Fruit fly (Drosophila melanogaster) whole organism, embryonic: Measurements from ENCODE around the gene CG17027.

Source experiments
- B-H1 ChIP-seq: fragments of 200-800 bp; sonication (Bioruptor generic); IDR thresholded peaks from 3 replicates; pipeline ENCODE4 v1.3.6; 2022; ENCODE audit warnings: missing biosample characterization, missing genetic modification characterization
- Bteb2 ChIP-seq: fragments of 200-800 bp; sonication (Bioruptor generic); optimal IDR thresholded peaks from 2 replicates; lab custom pipeline; 2016; ENCODE audit warnings: missing biosample characterization, missing genetic modification characterization
- C15 ChIP-seq: fragments of 200-800 bp; sonication (Bioruptor generic); IDR thresholded peaks from 3 replicates; pipeline ENCODE4 v1.3.6; 2022; ENCODE audit warnings: missing biosample characterization, missing genetic modification characterization
- CG10209 ChIP-seq: fragments of 200-800 bp; sonication (Bioruptor generic); optimal IDR thresholded peaks from 3 replicates; lab custom pipeline; 2017; ENCODE audit warnings: missing biosample characterization, mild to moderate bottlenecking, missing genetic modification characterization, missing genetic modification reagents
- CG13296 ChIP-seq: fragments of 200-800 bp; sonication (Bioruptor generic); optimal IDR thresholded peaks from 3 replicates; lab custom pipeline; 2018; ENCODE audit warnings: missing biosample characterization, mild to moderate bottlenecking, missing genetic modification characterization
- CG13424 ChIP-seq: fragments of 200-800 bp; sonication (Bioruptor generic); optimal IDR thresholded peaks from 2 replicates; lab custom pipeline; 2019; ENCODE audit warnings: missing biosample characterization, mild to moderate bottlenecking, missing genetic modification characterization, moderate library complexity
- CG14050 ChIP-seq: fragments of 200-800 bp; sonication (Bioruptor generic); IDR thresholded peaks from 3 replicates; pipeline ENCODE4 v1.3.6; 2022; ENCODE audit warnings: missing biosample characterization, missing genetic modification characterization
- CG14965 ChIP-seq: fragments of 200-800 bp; sonication (Bioruptor generic); optimal IDR thresholded peaks from 2 replicates; lab custom pipeline; 2016; ENCODE audit warnings: missing biosample characterization, missing genetic modification characterization, borderline replicate concordance
- CG1602 ChIP-seq: fragments of 200-800 bp; sonication (Bioruptor generic); optimal IDR thresholded peaks from 3 replicates; lab custom pipeline; 2016; ENCODE audit warnings: missing biosample characterization, missing genetic modification characterization
- CG1647 ChIP-seq: fragments of 200-800 bp; sonication (Bioruptor generic); optimal IDR thresholded peaks from 3 replicates; lab custom pipeline; 2016; ENCODE audit warnings: missing biosample characterization, missing genetic modification characterization
- CG17829 ChIP-seq: fragments of 200-800 bp; optimal IDR thresholded peaks from 2 replicates; lab custom pipeline; 2019; ENCODE audit warnings: missing biosample characterization, mild to moderate bottlenecking, missing genetic modification characterization, moderate library complexity
- CG1832 ChIP-seq: fragments of 200-800 bp; sonication (Bioruptor generic); optimal IDR thresholded peaks from 2 replicates; lab custom pipeline; 2017; ENCODE audit warnings: missing biosample characterization, mild to moderate bottlenecking, missing genetic modification characterization, inconsistent platforms
- CG18476 ChIP-seq: fragments of 200-800 bp; sonication (Bioruptor generic); optimal IDR thresholded peaks from 2 replicates; lab custom pipeline; 2016; ENCODE audit warnings: missing biosample characterization, mild to moderate bottlenecking, missing genetic modification characterization
- CG18619 ChIP-seq: fragments of 200-800 bp; sonication (Bioruptor generic); optimal IDR thresholded peaks from 3 replicates; lab custom pipeline; 2017; ENCODE audit warnings: missing biosample characterization, mild to moderate bottlenecking, missing genetic modification characterization
- CG18764 ChIP-seq: fragments of 200-800 bp; sonication (Bioruptor generic); optimal IDR thresholded peaks from 3 replicates; lab custom pipeline; 2016; ENCODE audit warnings: missing biosample characterization, missing genetic modification characterization
- CG2120 ChIP-seq: fragments of 200-800 bp; sonication (Bioruptor generic); optimal IDR thresholded peaks from 3 replicates; lab custom pipeline; 2016; ENCODE audit warnings: missing biosample characterization, missing genetic modification characterization
- CG2202 ChIP-seq: fragments of 200-800 bp; sonication (Bioruptor generic); optimal IDR thresholded peaks from 2 replicates; lab custom pipeline; 2018; ENCODE audit warnings: missing biosample characterization, mild to moderate bottlenecking, missing genetic modification characterization
- CG2875 ChIP-seq: fragments of 200-800 bp; sonication (Bioruptor generic); optimal IDR thresholded peaks from 2 replicates; lab custom pipeline; 2017; ENCODE audit warnings: missing biosample characterization, mild to moderate bottlenecking, missing genetic modification characterization, missing genetic modification reagents
- CG2889 ChIP-seq: fragments of 200-800 bp; sonication (Bioruptor generic); IDR thresholded peaks from 3 replicates; pipeline ENCODE4 v1.3.6; 2022; ENCODE audit warnings: missing biosample characterization, missing genetic modification characterization
- CG30403 ChIP-seq: fragments of 200-800 bp; sonication (Bioruptor generic); optimal IDR thresholded peaks from 3 replicates; lab custom pipeline; 2016; ENCODE audit warnings: missing biosample characterization, missing genetic modification characterization
- CG30431 ChIP-seq: fragments of 200-800 bp; sonication (Bioruptor generic); optimal IDR thresholded peaks from 2 replicates; lab custom pipeline; 2017; ENCODE audit warnings: missing biosample characterization, missing genetic modification characterization
- CG3281 ChIP-seq: fragments of 200-800 bp; sonication (Bioruptor generic); optimal IDR thresholded peaks from 3 replicates; lab custom pipeline; 2017; ENCODE audit warnings: missing biosample characterization, mild to moderate bottlenecking, missing genetic modification characterization
- CG3838 ChIP-seq: fragments of 200-800 bp; sonication (Bioruptor generic); optimal IDR thresholded peaks from 3 replicates; lab custom pipeline; 2016; ENCODE audit warnings: missing biosample characterization, missing genetic modification characterization
- CG4730 ChIP-seq: fragments of 200-800 bp; sonication (Bioruptor generic); IDR thresholded peaks from 2 replicates; pipeline ENCODE4 v1.3.6; 2022; ENCODE audit warnings: missing biosample characterization, missing genetic modification characterization
- CG8089 ChIP-seq: fragments of 200-800 bp; sonication (Bioruptor generic); optimal IDR thresholded peaks from 3 replicates; lab custom pipeline; 2016; ENCODE audit warnings: missing biosample characterization, missing genetic modification characterization
- CG9215 ChIP-seq: fragments of 200-800 bp; sonication (Bioruptor generic); IDR thresholded peaks from 2 replicates; pipeline ENCODE4 v1.3.6; 2022; ENCODE audit warnings: missing biosample characterization, missing genetic modification characterization
- Doc3 ChIP-seq: fragments of 200-800 bp; sonication (Bioruptor generic); IDR thresholded peaks from 3 replicates; pipeline ENCODE4 v1.3.6; 2022; ENCODE audit warnings: missing biosample characterization, missing genetic modification characterization; ENCODE audit not compliant: partially characterized antibody
- Eip74EF ChIP-seq, 2 experiments: fragments of 200-800 bp in 1 of 2; fragments of >200 bp in 1 of 2; sonication (Bioruptor generic) in 1 of 2; optimal IDR thresholded peaks; 2 replicates each; lab custom pipeline; 2017 to 2019; ENCODE audit warnings: missing biosample characterization in 2 of 2, missing genetic modification characterization in 2 of 2, mild to moderate bottlenecking in 1 of 2, moderate library complexity in 1 of 2
- HHEX ChIP-seq: fragments of 200-800 bp; sonication (Bioruptor generic); optimal IDR thresholded peaks from 3 replicates; lab custom pipeline; 2017; ENCODE audit warnings: missing biosample characterization, mild to moderate bottlenecking, missing genetic modification characterization, missing genetic modification reagents
- HLH4C ChIP-seq: fragments of 200-800 bp; sonication (Bioruptor generic); IDR thresholded peaks from 3 replicates; pipeline ENCODE4 v1.3.6; 2022; ENCODE audit warnings: missing biosample characterization, missing genetic modification characterization; ENCODE audit not compliant: partially characterized antibody
- Nf-YA ChIP-seq: fragments of 200-800 bp; sonication (Bioruptor generic); IDR thresholded peaks from 2 replicates; pipeline ENCODE4 v1.3.6; 2022; ENCODE audit warnings: missing biosample characterization, missing genetic modification characterization
- Ravus ChIP-seq: fragments of 200-800 bp; sonication (Bioruptor generic); IDR thresholded peaks from 2 replicates; pipeline ENCODE4 v1.3.6; 2022; ENCODE audit warnings: missing biosample characterization, missing genetic modification characterization
- Sin3A ChIP-seq: fragments of >200 bp; optimal IDR thresholded peaks from 2 replicates; lab custom pipeline; 2018
- TFAM ChIP-seq: fragments of 200-800 bp; sonication (Bioruptor generic); optimal IDR thresholded peaks from 2 replicates; lab custom pipeline; 2017; ENCODE audit warnings: missing biosample characterization, missing genetic modification characterization, inconsistent platforms
- Tbp ChIP-seq: fragments of >200 bp; optimal IDR thresholded peaks from 2 replicates; lab custom pipeline; 2018; ENCODE audit warnings: missing biosample characterization, missing genetic modification characterization
- Xbp1 ChIP-seq: fragments of 200-800 bp; sonication (Bioruptor generic); optimal IDR thresholded peaks from 3 replicates; lab custom pipeline; 2016; ENCODE audit warnings: missing biosample characterization, mild to moderate bottlenecking, missing genetic modification characterization
- bab2 ChIP-seq: fragments of 200-800 bp; sonication (Bioruptor generic); optimal IDR thresholded peaks from 2 replicates; lab custom pipeline; 2016; ENCODE audit warnings: missing biosample characterization, missing genetic modification characterization
- ems ChIP-seq: fragments of 200-800 bp; sonication (Bioruptor generic); optimal IDR thresholded peaks from 3 replicates; lab custom pipeline; 2016; ENCODE audit warnings: missing biosample characterization, missing genetic modification characterization
- exex ChIP-seq: fragments of 200-800 bp; sonication (Bioruptor generic); optimal IDR thresholded peaks from 4 replicates; lab custom pipeline; 2018; ENCODE audit warnings: missing biosample characterization, mild to moderate bottlenecking, missing genetic modification characterization, moderate library complexity
- eyg ChIP-seq: fragments of 200-800 bp; sonication (Bioruptor generic); optimal IDR thresholded peaks from 3 replicates; lab custom pipeline; 2016; ENCODE audit warnings: missing biosample characterization, missing genetic modification characterization
- fd64A ChIP-seq: fragments of 200-800 bp; sonication (Bioruptor generic); optimal IDR thresholded peaks from 3 replicates; lab custom pipeline; 2018; ENCODE audit warnings: missing biosample characterization, mild to moderate bottlenecking, missing genetic modification characterization
- fru ChIP-seq: fragments of >200 bp; optimal IDR thresholded peaks from 2 replicates; lab custom pipeline; 2017
- ftz-f1 ChIP-seq: fragments of 200-800 bp; sonication (Bioruptor generic); optimal IDR thresholded peaks from 2 replicates; lab custom pipeline; 2016; ENCODE audit warnings: missing biosample characterization, missing genetic modification characterization
- hbn ChIP-seq: fragments of 200-800 bp; sonication (Bioruptor generic); IDR thresholded peaks from 2 replicates; pipeline ENCODE4 v1.3.6; 2022; ENCODE audit warnings: missing biosample characterization, missing genetic modification characterization; ENCODE audit not compliant: partially characterized antibody
- jumu ChIP-seq: fragments of 200-800 bp; sonication (Bioruptor generic); optimal IDR thresholded peaks from 3 replicates; lab custom pipeline; 2016; ENCODE audit warnings: missing biosample characterization, missing genetic modification characterization
- lbe ChIP-seq: fragments of 200-800 bp; sonication (Bioruptor generic); optimal IDR thresholded peaks from 2 replicates; lab custom pipeline; 2016; ENCODE audit warnings: missing biosample characterization, mild to moderate bottlenecking, missing genetic modification characterization
- ro ChIP-seq: fragments of 200-800 bp; sonication (Bioruptor generic); IDR thresholded peaks from 2 replicates; pipeline ENCODE4 v1.3.6; 2022; ENCODE audit warnings: missing biosample characterization, missing genetic modification characterization
- sima ChIP-seq: fragments of 200-800 bp; sonication (Bioruptor generic); optimal IDR thresholded peaks from 2 replicates; lab custom pipeline; 2016; ENCODE audit warnings: missing biosample characterization, missing genetic modification characterization
- sug ChIP-seq: fragments of 200-800 bp; optimal IDR thresholded peaks from 2 replicates; lab custom pipeline; 2019; ENCODE audit warnings: missing biosample characterization, mild to moderate bottlenecking, missing genetic modification characterization, moderate library complexity
- twi ChIP-seq: fragments of 200-800 bp; optimal IDR thresholded peaks from 2 replicates; lab custom pipeline; 2019; ENCODE audit warnings: missing biosample characterization, mild to moderate bottlenecking, missing genetic modification characterization, moderate library complexity
- wek ChIP-seq: fragments of 200-800 bp; sonication (Bioruptor generic); optimal IDR thresholded peaks from 3 replicates; lab custom pipeline; 2018; ENCODE audit warnings: missing biosample characterization, mild to moderate bottlenecking, missing genetic modification characterization, moderate library complexity

CG17027 gene

dm6 chr3L:15956448-15957010, 23.4 kb upstream of the CG17027 start, which contains the start of gene elgi (continued):
- TF ChIP-seq fru (lab: Kevin White, UChicago) (no peak), CG10209 (GFP tag; lab: Kevin White, UChicago) (peak; percentile 29), CG9215 (no peak), CG30431 (GFP tag; lab: Kevin White, UChicago) (no peak), CG1647 (GFP tag; lab: Kevin White, UChicago) (peak; percentile 44), CG18764 (GFP tag; lab: Kevin White, UChicago) (peak; percentile 37), CG18476 (GFP tag; lab: Kevin White, UChicago) (peak; percentile 46), wek (GFP tag; lab: Kevin White, UChicago) (no peak), Xbp1 (GFP tag; lab: Kevin White, UChicago) (peak; percentile 77), CG1832 (GFP tag; lab: Kevin White, UChicago) (no peak), C15 (GFP tag; lab: Robert Waterston, UW) (no peak), sima (GFP tag; lab: Kevin White, UChicago) (peak; percentile 32), CG3281 (GFP tag; lab: Kevin White, UChicago) (peak; percentile 43), exex (no peak), Doc3 (GFP tag; lab: Robert Waterston, UW) (no peak), CG4730 (GFP tag; lab: Robert Waterston, UW) (no peak), HLH4C (GFP tag; lab: Robert Waterston, UW) (no peak), CG14050 (GFP tag; lab: Robert Waterston, UW) (no peak), Sin3A (lab: Kevin White, UChicago) (peak; percentile 0), CG1602 (GFP tag; lab: Kevin White, UChicago) (peak; percentile 4), CG2120 (GFP tag; lab: Kevin White, UChicago) (peak; percentile 85), HHEX (GFP tag; lab: Kevin White, UChicago) (peak; percentile 30), eyg (GFP tag; lab: Kevin White, UChicago) (peak; percentile 27), ro (no peak), ems (GFP tag; lab: Kevin White, UChicago) (peak; percentile 47), CG8089 (GFP tag; lab: Kevin White, UChicago) (peak; percentile 20), CG14965 (no peak), sug (peak; percentile 58), ftz-f1 (GFP tag; lab: Kevin White, UChicago) (no peak), CG18619 (GFP tag; lab: Kevin White, UChicago) (peak; percentile 39), CG2875 (peak; percentile 11), B-H1 (GFP tag; lab: Robert Waterston, UW) (peak; percentile 24; the same call in 1 of the 3 replicates), Tbp (GFP tag; lab: Kevin White, UChicago) (no peak), CG3838 (GFP tag; lab: Kevin White, UChicago) (no peak), CG2889 (GFP tag; lab: Robert Waterston, UW) (no peak), CG13424 (tag; lab: Kevin White, UChicago) (peak; percentile 3), lbe (GFP tag; lab: Kevin White, UChicago) (peak; percentile 78), hbn (GFP tag; lab: Robert Waterston, UW) (no peak), twi (peak; percentile 13), Eip74EF (GFP tag; optimal IDR thresholded peaks at IDR 0.05; lab: Kevin White, UChicago) (no peak), Nf-YA (GFP tag; lab: Robert Waterston, UW) (no peak), CG2202 (no peak), TFAM (no peak), Bteb2 (GFP tag; lab: Kevin White, UChicago) (peak; percentile 65), jumu (peak; percentile 49), bab2 (GFP tag; lab: Kevin White, UChicago) (peak; percentile 54), CG13296 (GFP tag; lab: Kevin White, UChicago) (peak; percentile 71), CG30403 (GFP tag; lab: Kevin White, UChicago) (peak; percentile 76), Ravus (GFP tag; lab: Robert Waterston, UW) (no peak), fd64A (no peak), CG17829 (peak; percentile 4)
